Fruit fly (Drosophila melanogaster): ENCODE data around the gene CG11964.

The CG11964 gene

DNA sequence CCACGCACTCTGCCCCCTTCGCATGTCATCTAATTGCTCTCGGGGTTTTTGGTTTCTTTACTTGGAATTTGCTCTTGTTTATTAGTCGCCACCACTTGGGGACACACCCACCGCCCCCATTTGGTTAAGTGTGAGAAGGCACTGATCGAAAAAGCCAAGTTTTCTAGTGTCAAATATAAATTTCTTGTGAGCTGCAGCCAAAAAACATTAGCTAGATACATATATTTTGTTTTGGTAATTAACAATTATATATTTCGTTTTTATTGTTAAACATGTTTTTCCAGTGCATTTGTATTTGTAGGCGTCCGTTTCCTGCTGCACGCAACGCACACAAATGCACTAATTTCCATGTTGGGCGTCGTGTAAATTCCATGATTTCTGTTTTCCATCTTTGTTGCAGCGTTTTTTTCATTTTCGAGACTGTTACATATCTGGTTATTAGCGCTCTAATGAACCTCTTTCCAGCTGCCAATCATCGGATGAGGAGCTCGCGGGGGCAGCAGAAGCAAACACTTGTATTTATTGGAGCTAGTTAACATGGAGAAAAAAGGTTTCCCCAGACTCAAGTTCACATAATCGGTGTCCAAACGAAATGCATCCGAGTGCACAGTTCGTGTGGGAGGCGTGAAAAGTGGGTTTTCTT is 24.6 kb downstream of the CG11964 start (continued):
- no peak for TF ChIP-seq CG15696 (tag; optimal IDR thresholded peaks at IDR 0.05)
- peak; percentile 69 for TF ChIP-seq zfh1 (GFP tag; IDR thresholded peaks at IDR 0.05)
- TF ChIP-seq ewg (GFP tag; optimal IDR thresholded peaks at IDR 0.05), result no peak
- TF ChIP-seq CG14860 (GFP tag; IDR thresholded peaks at IDR 0.05; ENCODE audit: partially characterized antibody), result no peak
- peak in 1 of 2 experiments; percentile 24 for TF ChIP-seq chif (GFP tag; optimal IDR thresholded peaks at IDR 0.05)
- TF ChIP-seq Dbx (GFP tag; IDR thresholded peaks at IDR 0.05), result no peak
- no peak for TF ChIP-seq Fer1 (GFP tag; optimal IDR thresholded peaks at IDR 0.05)
- no peak for TF ChIP-seq CG12744 (GFP tag; optimal IDR thresholded peaks at IDR 0.05)
- no peak for TF ChIP-seq CG11696 (GFP tag; IDR thresholded peaks at IDR 0.05)
- no peak for TF ChIP-seq BEAF-32 (GFP tag; optimal IDR thresholded peaks at IDR 0.05)
- no peak for TF ChIP-seq dm (GFP tag; optimal IDR thresholded peaks at IDR 0.05)
- TF ChIP-seq CG17186 (GFP tag; optimal IDR thresholded peaks at IDR 0.05), result no peak
- TF ChIP-seq trem (tag; optimal IDR thresholded peaks at IDR 0.05), result peak; percentile 8
- no peak for TF ChIP-seq CG17385 (GFP tag; optimal IDR thresholded peaks at IDR 0.05)
- TF ChIP-seq maf-S (GFP tag; optimal IDR thresholded peaks at IDR 0.05), result no peak
- no peak for TF ChIP-seq HLH4C (GFP tag; IDR thresholded peaks at IDR 0.05; ENCODE audit: partially characterized antibody)
- no peak for TF ChIP-seq CG31365 (tag; optimal IDR thresholded peaks at IDR 0.05)
- TF ChIP-seq wek (GFP tag; optimal IDR thresholded peaks at IDR 0.05), result no peak
- no peak for TF ChIP-seq E2f2 (GFP tag; IDR thresholded peaks at IDR 0.05)
- TF ChIP-seq row (GFP tag; IDR thresholded peaks at IDR 0.05), result no peak
- TF ChIP-seq hbn (GFP tag; IDR thresholded peaks at IDR 0.05; ENCODE audit: partially characterized antibody), result no peak
- peak; percentile 7 for TF ChIP-seq Side (GFP tag; optimal IDR thresholded peaks at IDR 0.05)
- no peak for TF ChIP-seq lola (GFP tag; optimal IDR thresholded peaks at IDR 0.05)
- no peak for TF ChIP-seq CG33213 (GFP tag; optimal IDR thresholded peaks at IDR 0.05)
- TF ChIP-seq CG13424 (tag; optimal IDR thresholded peaks at IDR 0.05), result no peak
- TF ChIP-seq CG12391 (tag; optimal IDR thresholded peaks at IDR 0.05), result no peak
- TF ChIP-seq aop (GFP tag; IDR thresholded peaks at IDR 0.05), result no peak
- no peak for TF ChIP-seq oc (tag; optimal IDR thresholded peaks at IDR 0.05)
- no peak for TF ChIP-seq sisA (GFP tag; IDR thresholded peaks at IDR 0.05)
- no peak for TF ChIP-seq danr (GFP tag; IDR thresholded peaks at IDR 0.05)
- TF ChIP-seq Camta (GFP tag; optimal IDR thresholded peaks at IDR 0.05), result peak; percentile 11
- TF ChIP-seq Bdp1 (GFP tag; optimal IDR thresholded peaks at IDR 0.05), result no peak
- TF ChIP-seq seq (GFP tag; IDR thresholded peaks at IDR 0.05), result no peak
- no peak for TF ChIP-seq sc (optimal IDR thresholded peaks at IDR 0.05)
- no peak for TF ChIP-seq sc (GFP tag; optimal IDR thresholded peaks at IDR 0.05)
- no peak for TF ChIP-seq caup (GFP tag; optimal IDR thresholded peaks at IDR 0.05; ENCODE audit: severe bottlenecking)
- TF ChIP-seq Lim3 (GFP tag; IDR thresholded peaks at IDR 0.05), result no peak
- no peak for TF ChIP-seq exex (tag; optimal IDR thresholded peaks at IDR 0.05)
- no peak for TF ChIP-seq CHES-1-like (GFP tag; optimal IDR thresholded peaks at IDR 0.05)
- TF ChIP-seq Trl (optimal IDR thresholded peaks at IDR 0.05), result no peak
- no peak for TF ChIP-seq Trl (GFP tag; optimal IDR thresholded peaks at IDR 0.05)
- no peak for TF ChIP-seq CG10366 (GFP tag; IDR thresholded peaks at IDR 0.05)
- TF ChIP-seq inv (GFP tag; IDR thresholded peaks at IDR 0.05; ENCODE audit: partially characterized antibody), result no peak
- no peak for TF ChIP-seq crp (GFP tag; optimal IDR thresholded peaks at IDR 0.05)
- TF ChIP-seq CG18476 (GFP tag; optimal IDR thresholded peaks at IDR 0.05), result no peak
- TF ChIP-seq jing (GFP tag; optimal IDR thresholded peaks at IDR 0.05), result no peak
- TF ChIP-seq CG34224 (GFP tag; IDR thresholded peaks at IDR 0.05; ENCODE audit: partially characterized antibody), result no peak
- no peak for TF ChIP-seq CG15514 (GFP tag; optimal IDR thresholded peaks at IDR 0.05)
- TF ChIP-seq Dad (GFP tag; optimal IDR thresholded peaks at IDR 0.05), result no peak
- no peak for TF ChIP-seq CG6813 (GFP tag; optimal IDR thresholded peaks at IDR 0.05)

Measured in whole organism, embryonic.